Fruit fly (Drosophila melanogaster) whole organism, prepupa: ENCODE measurements around the gene CG31099.

Source experiments
- CG15336 ChIP-seq: fragments of 200-800 bp; sonication (Bioruptor generic); IDR thresholded peaks from 2 replicates; pipeline ENCODE4 v1.3.6; 2022; ENCODE audit warnings: missing biosample characterization, missing genetic modification characterization
- CG1621 ChIP-seq: fragments of 200-800 bp; sonication (Bioruptor generic); optimal IDR thresholded peaks from 3 replicates; lab custom pipeline; 2018; ENCODE audit warnings: missing biosample characterization, mild to moderate bottlenecking, missing genetic modification characterization
- CG6276 ChIP-seq: fragments of 200-800 bp; sonication (Bioruptor generic); optimal IDR thresholded peaks from 2 replicates; lab custom pipeline; 2017; ENCODE audit warnings: missing biosample characterization, mild to moderate bottlenecking, missing genetic modification characterization
- Sox14 ChIP-seq: fragments of 200-800 bp; sonication (Bioruptor generic); optimal IDR thresholded peaks from 3 replicates; lab custom pipeline; 2016; ENCODE audit warnings: missing biosample characterization, missing genetic modification characterization
- cyc ChIP-seq: fragments of 200-800 bp; sonication (Bioruptor generic); optimal IDR thresholded peaks from 3 replicates; lab custom pipeline; 2016; ENCODE audit warnings: missing biosample characterization, missing genetic modification characterization

dm6 chr3R:25302239-25302638, 8.5 kb downstream of the CG31099 start, which contains the start of gene CG31370:
- TF ChIP-seq CG6276 (GFP tag; lab: Kevin White, UChicago) (no peak), CG15336 (GFP tag; lab: Robert Waterston, UW) (no peak), cyc (GFP tag; lab: Kevin White, UChicago) (no peak), CG1621 (tag; lab: Kevin White, UChicago) (no peak), Sox14 (GFP tag; lab: Kevin White, UChicago) (no peak)
